Worm (Caenorhabditis elegans) whole organism, L4 larva: ENCODE data around the gene D1046.2.

ENCODE experiments used
- D1046.2 ChIP-seq: fragments of 200-800 bp; sonication (Bioruptor generic); IDR thresholded peaks from 2 replicates; pipeline ENCODE4 v1.3.6; 2022; ENCODE audit warnings: missing genetic modification characterization, missing compliant biosample characterization
- F26F4.8 ChIP-seq: fragments of 200-800 bp; sonication (Bioruptor generic); conservative IDR thresholded peaks from 2 replicates; pipeline ENCODE4 v1.3.6; 2022; ENCODE audit warnings: missing genetic modification characterization, missing compliant biosample characterization
- F37D6.2 ChIP-seq: sonication (generic microtip); optimal IDR thresholded peaks from 2 replicates; lab custom pipeline; 2016; ENCODE audit warnings: mild to moderate bottlenecking, missing genetic modification characterization, missing compliant biosample characterization
- F49E8.2 ChIP-seq: sonication (generic microtip); optimal IDR thresholded peaks from 2 replicates; lab custom pipeline; 2016; ENCODE audit warnings: missing compliant biosample characterization, mild to moderate bottlenecking, missing genetic modification characterization, borderline replicate concordance
- T20F7.1 ChIP-seq: fragments of 200-800 bp; sonication (Bioruptor generic); optimal IDR thresholded peaks from 2 replicates; lab custom pipeline; 2018; ENCODE audit warnings: mild to moderate bottlenecking, missing genetic modification characterization, missing compliant biosample characterization
- Y48G9A.11 ChIP-seq: fragments of 200-800 bp; sonication (Bioruptor generic); IDR thresholded peaks from 2 replicates; pipeline ENCODE4 v1.3.6; 2022; ENCODE audit warnings: missing genetic modification reagents, missing genetic modification characterization, missing compliant biosample characterization
- ZK337.2 ChIP-seq: fragments of 200-800 bp; sonication (Bioruptor generic); IDR thresholded peaks from 2 replicates; pipeline ENCODE4 v1.3.6; 2022; ENCODE audit warnings: missing genetic modification reagents, missing genetic modification characterization, missing compliant biosample characterization
- aha-1 ChIP-seq: fragments of 150-350 bp; peaks from one replicate; lab custom pipeline; 2014; ENCODE audit warnings: missing biosample characterization, missing genetic modification characterization
- ama-1 ChIP-seq: fragments of 150-350 bp; optimal IDR thresholded peaks from 2 replicates; lab custom pipeline; 2014; ENCODE audit warnings: inconsistent platforms, mixed read lengths
- ceh-28 ChIP-seq: fragments of 150-350 bp; optimal IDR thresholded peaks from 2 replicates; lab custom pipeline; 2014; ENCODE audit warnings: missing biosample characterization, missing genetic modification reagents, missing genetic modification characterization
- ceh-32 ChIP-seq: sonication (generic microtip); optimal IDR thresholded peaks from 2 replicates; lab custom pipeline; 2016; ENCODE audit warnings: mild to moderate bottlenecking, missing genetic modification characterization, missing compliant biosample characterization; ENCODE audit not compliant: poor library complexity
- ceh-62 ChIP-seq: sonication (generic microtip); optimal IDR thresholded peaks from 2 replicates; lab custom pipeline; 2017; ENCODE audit warnings: missing biosample characterization, missing genetic modification characterization
- ceh-82 ChIP-seq: sonication (generic microtip); optimal IDR thresholded peaks from 2 replicates; lab custom pipeline; 2017; ENCODE audit warnings: missing biosample characterization, missing genetic modification characterization
- ces-1 ChIP-seq: fragments of 150-350 bp; sonication (generic microtip); optimal IDR thresholded peaks from 4 replicates; lab custom pipeline; 2014; ENCODE audit warnings: missing biosample characterization, missing genetic modification reagents, missing genetic modification characterization
- ctbp-1 ChIP-seq: fragments of 200-800 bp; sonication (Bioruptor generic); IDR thresholded peaks from 2 replicates; pipeline ENCODE4 v1.3.6; 2022; ENCODE audit warnings: missing genetic modification reagents, missing genetic modification characterization, missing compliant biosample characterization
- daf-16 ChIP-seq, 3 experiments: sonication (generic microtip); optimal IDR thresholded peaks; 2 replicates each; lab custom pipeline; 2016 to 2017; ENCODE audit warnings: missing genetic modification characterization in 3 of 3, missing genetic modification reagents in 3 of 3, mild to moderate bottlenecking in 2 of 3, missing compliant biosample characterization in 2 of 3, missing biosample characterization in 1 of 3, moderate library complexity in 1 of 3
- daf-19 ChIP-seq: fragments of 200-800 bp; sonication (Bioruptor generic); conservative IDR thresholded peaks from 2 replicates; pipeline ENCODE4 v1.3.6; 2022; ENCODE audit warnings: missing genetic modification characterization, missing compliant biosample characterization
- daf-8 ChIP-seq: fragments of 200-800 bp; sonication (Bioruptor generic); IDR thresholded peaks from 2 replicates; pipeline ENCODE4 v1.3.6; 2022; ENCODE audit warnings: missing genetic modification characterization, missing compliant biosample characterization
- dmd-8 ChIP-seq: fragments of 200-800 bp; sonication (Bioruptor generic); IDR thresholded peaks from 2 replicates; pipeline ENCODE4 v1.3.6; 2022; ENCODE audit warnings: missing genetic modification characterization, missing compliant biosample characterization
- duxl-1 ChIP-seq: sonication (generic microtip); optimal IDR thresholded peaks from 2 replicates; lab custom pipeline; 2016; ENCODE audit warnings: mild to moderate bottlenecking, missing genetic modification characterization, moderate library complexity, missing compliant biosample characterization; ENCODE audit not compliant: poor library complexity
- egl-43 ChIP-seq: fragments of 200-800 bp; sonication (Bioruptor generic); IDR thresholded peaks from 2 replicates; pipeline ENCODE4 v1.3.6; 2022; ENCODE audit warnings: missing genetic modification reagents, missing genetic modification characterization, missing compliant biosample characterization
- fos-1 ChIP-seq: fragments of 150-350 bp; optimal IDR thresholded peaks from 2 replicates; lab custom pipeline; 2014; ENCODE audit warnings: missing biosample characterization, missing genetic modification characterization
- hlh-11 ChIP-seq: fragments of 200-800 bp; sonication (Bioruptor generic); optimal IDR thresholded peaks from 2 replicates; lab custom pipeline; 2018; ENCODE audit warnings: mild to moderate bottlenecking, missing genetic modification characterization, missing compliant biosample characterization
- jun-1 ChIP-seq: fragments of 150-350 bp; optimal IDR thresholded peaks from 2 replicates; lab custom pipeline; 2014; ENCODE audit warnings: missing biosample characterization, missing genetic modification reagents, missing genetic modification characterization
- lin-1 ChIP-seq: fragments of 200-800 bp; sonication (Bioruptor generic); IDR thresholded peaks from 2 replicates; pipeline ENCODE4 v1.3.6; 2022; ENCODE audit warnings: missing genetic modification reagents, missing genetic modification characterization, missing compliant biosample characterization
- lin-13 ChIP-seq: fragments of 150-350 bp; optimal IDR thresholded peaks from 2 replicates; lab custom pipeline; 2014; ENCODE audit warnings: missing biosample characterization, missing genetic modification reagents, missing genetic modification characterization
- mdl-1 ChIP-seq, 2 experiments: fragments of 150-350 bp in 1 of 2; sonication (generic microtip) in 1 of 2; optimal IDR thresholded peaks; 2 replicates each; lab custom pipeline; 2014 to 2017; ENCODE audit warnings: missing biosample characterization in 2 of 2, missing genetic modification characterization in 2 of 2
- mep-1 ChIP-seq: fragments of 150-350 bp; sonication (generic microtip); optimal IDR thresholded peaks from 3 replicates; lab custom pipeline; 2014; ENCODE audit warnings: missing biosample characterization, missing genetic modification characterization
- mes-2 ChIP-seq: sonication (generic microtip); optimal IDR thresholded peaks from 2 replicates; lab custom pipeline; 2016; ENCODE audit warnings: missing genotype, mild to moderate bottlenecking, missing genetic modification characterization, missing compliant biosample characterization; ENCODE audit not compliant: poor library complexity, severe bottlenecking
- mxl-3 ChIP-seq: fragments of 200-800 bp; sonication (Bioruptor generic); optimal IDR thresholded peaks from 2 replicates; lab custom pipeline; 2018; ENCODE audit warnings: mild to moderate bottlenecking, missing genetic modification characterization, missing compliant biosample characterization
- nhr-10 ChIP-seq: fragments of 150-350 bp; optimal IDR thresholded peaks from 2 replicates; lab custom pipeline; 2014; ENCODE audit warnings: missing biosample characterization, missing genetic modification characterization
- nhr-111 ChIP-seq: fragments of 200-800 bp; sonication (Bioruptor generic); optimal IDR thresholded peaks from 2 replicates; lab custom pipeline; 2018; ENCODE audit warnings: mild to moderate bottlenecking, missing genetic modification characterization, missing compliant biosample characterization
- nhr-237 ChIP-seq: sonication (generic microtip); optimal IDR thresholded peaks from 2 replicates; lab custom pipeline; 2017; ENCODE audit warnings: missing biosample characterization, missing genetic modification characterization
- nhr-25 ChIP-seq: sonication (generic microtip); optimal IDR thresholded peaks from 2 replicates; lab custom pipeline; 2017; ENCODE audit warnings: missing genetic modification characterization, mild to moderate bottlenecking, missing compliant biosample characterization, antibody characterized with exemption, moderate library complexity, borderline replicate concordance; ENCODE audit not compliant: insufficient read depth
- nhr-28 ChIP-seq: fragments of 150-350 bp; optimal IDR thresholded peaks from 2 replicates; lab custom pipeline; 2014; ENCODE audit warnings: missing biosample characterization, missing genetic modification characterization
- nhr-41 ChIP-seq: fragments of 200-800 bp; sonication (Bioruptor generic); IDR thresholded peaks from 2 replicates; pipeline ENCODE4 v1.3.6; 2022; ENCODE audit warnings: missing genetic modification reagents, missing genetic modification characterization, missing compliant biosample characterization
- nhr-76 ChIP-seq: fragments of 150-350 bp; optimal IDR thresholded peaks from 2 replicates; lab custom pipeline; 2014; ENCODE audit warnings: missing biosample characterization, missing genetic modification characterization
- nhr-77 ChIP-seq: fragments of 150-350 bp; optimal IDR thresholded peaks from 2 replicates; lab custom pipeline; 2014; ENCODE audit warnings: missing biosample characterization, missing genetic modification characterization
- pha-4 ChIP-seq, 2 experiments: fragments of 150-350 bp in 1 of 2; fragments of 200-800 bp in 1 of 2; sonication (Bioruptor generic) in 1 of 2; IDR thresholded peaks in 1 of 2; optimal IDR thresholded peaks in 1 of 2; 2 replicates each; pipeline versions ENCODE4 v1.3.6 to Lab custom; 2014 to 2022; ENCODE audit warnings: missing genetic modification characterization in 2 of 2, missing genetic modification reagents in 2 of 2, missing biosample characterization in 1 of 2, missing compliant biosample characterization in 1 of 2
- saeg-2 ChIP-seq: fragments of 200-800 bp; sonication (Bioruptor generic); IDR thresholded peaks from 2 replicates; pipeline ENCODE4 v1.3.6; 2022; ENCODE audit warnings: missing genetic modification reagents, missing genetic modification characterization, missing compliant biosample characterization
- sdz-12 ChIP-seq: fragments of 200-800 bp; sonication (Bioruptor generic); optimal IDR thresholded peaks from 2 replicates; lab custom pipeline; 2018; ENCODE audit warnings: mild to moderate bottlenecking, missing genetic modification characterization, missing compliant biosample characterization
- set-16 ChIP-seq: fragments of 200-800 bp; sonication (Bioruptor generic); IDR thresholded peaks from 2 replicates; pipeline ENCODE4 v1.3.6; 2022; ENCODE audit warnings: missing genetic modification reagents, missing genetic modification characterization, missing compliant biosample characterization
- tra-1 ChIP-seq: fragments of 200-800 bp; sonication (Bioruptor generic); IDR thresholded peaks from 2 replicates; pipeline ENCODE4 v1.3.6; 2022; ENCODE audit warnings: missing genetic modification reagents, missing genetic modification characterization, missing compliant biosample characterization
- unc-62 ChIP-seq, 3 experiments: fragments of 150-350 bp in 1 of 3; sonication (generic microtip); optimal IDR thresholded peaks in 2 of 3; peaks in 1 of 3; 1 replicate in 1 of 3; 2 replicates in 2 of 3; lab custom pipeline; 2014 to 2017; ENCODE audit warnings: missing biosample characterization in 3 of 3, missing genetic modification characterization in 3 of 3, missing genetic modification reagents in 3 of 3, missing genotype in 1 of 3
- vab-7 ChIP-seq: fragments of 200-800 bp; sonication (Bioruptor generic); IDR thresholded peaks from 2 replicates; pipeline ENCODE4 v1.3.6; 2022; ENCODE audit warnings: missing genetic modification reagents, missing genetic modification characterization, missing compliant biosample characterization
- zag-1 ChIP-seq: fragments of 150-350 bp; optimal IDR thresholded peaks from 2 replicates; lab custom pipeline; 2014; ENCODE audit warnings: missing biosample characterization, missing genetic modification characterization
- zfp-3 ChIP-seq: fragments of 200-800 bp; sonication (Bioruptor generic); conservative IDR thresholded peaks from 2 replicates; pipeline ENCODE4 v1.3.6; 2022; ENCODE audit warnings: missing genetic modification reagents, missing genetic modification characterization, missing compliant biosample characterization
- zip-11 ChIP-seq: fragments of 200-800 bp; sonication (Bioruptor generic); IDR thresholded peaks from 2 replicates; pipeline ENCODE4 v1.3.6; 2022; ENCODE audit warnings: missing genetic modification characterization, missing compliant biosample characterization
- ztf-11 ChIP-seq: fragments of 150-350 bp; optimal IDR thresholded peaks from 2 replicates; lab custom pipeline; 2014; ENCODE audit warnings: missing biosample characterization, missing genetic modification characterization

The D1046.2 gene

DNA sequence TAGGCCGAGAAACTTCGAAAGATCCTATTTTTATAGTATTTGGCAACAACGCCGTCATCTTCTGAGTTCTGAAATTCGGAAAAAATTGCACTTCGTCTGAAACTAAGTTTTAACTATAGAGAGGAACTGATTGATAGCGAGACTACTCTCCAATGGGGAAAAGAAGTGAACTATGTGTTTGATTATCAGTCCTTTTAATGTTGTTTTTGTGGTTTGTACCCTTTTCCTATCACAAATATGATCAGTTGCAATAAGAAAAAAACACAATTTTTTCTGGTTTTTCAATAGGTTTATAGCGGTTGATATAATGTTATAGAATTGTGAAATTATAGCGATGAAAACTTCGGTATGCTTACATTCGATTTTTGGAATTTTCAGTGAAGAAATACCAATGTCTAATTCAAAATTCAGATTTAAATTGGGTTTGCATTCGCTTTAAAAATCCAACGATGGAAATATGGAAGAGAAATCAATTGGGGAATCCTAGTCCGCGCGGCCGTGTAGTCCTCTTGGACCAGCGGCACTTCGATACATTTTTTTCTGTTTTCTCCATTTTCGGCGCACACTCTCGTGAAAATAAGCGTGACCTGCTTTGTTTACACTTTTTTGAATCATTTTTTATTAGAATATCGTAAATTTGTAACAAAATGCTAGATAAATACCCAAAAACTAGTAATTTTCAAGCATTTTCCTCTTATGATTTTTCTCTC is 47.5 kb upstream of the D1046.2 start, which contains the start of gene C53B4.3 (continued):
- TF ChIP-seq daf-8 (GFP tag; lab: Robert Waterston, UW) (no peak), nhr-237 (no peak), T20F7.1 (peak; percentile 56), jun-1 (tag; lab: Kevin White, UChicago) (no peak), nhr-41 (GFP tag; lab: Robert Waterston, UW) (no peak), set-16 (no peak), dmd-8 (GFP tag; lab: Robert Waterston, UW) (no peak), nhr-10 (tag; lab: Kevin White, UChicago) (no peak), mdl-1 (tag; optimal IDR thresholded peaks at IDR 0.05; lab: Kevin White, UChicago) (peak in 1 of 2 experiments; percentile 32), aha-1 (peak; percentile 87), tra-1 (GFP tag; lab: Robert Waterston, UW) (no peak), ceh-28 (no peak), F37D6.2 (tag; lab: Kevin White, UChicago) (no peak), mes-2 (tag; lab: Kevin White, UChicago) (peak; percentile 98), mxl-3 (GFP tag; lab: Kevin White, UChicago) (peak; percentile 14), ceh-62 (tag; lab: Kevin White, UChicago) (no peak), mep-1 (tag; lab: Kevin White, UChicago) (peak; percentile 49), zfp-3 (GFP tag; lab: Robert Waterston, UW) (no peak), pha-4 (GFP tag; IDR thresholded peaks at IDR 0.05; lab: Robert Waterston, UW) (no peak), pha-4 (tag; optimal IDR thresholded peaks at IDR 0.05; lab: Kevin White, UChicago) (peak; percentile 48), ceh-82 (no peak), ZK337.2 (peak; percentile 90), unc-62 (GFP tag; optimal IDR thresholded peaks at IDR 0.05 in 1 of 2; lab: Kevin White, UChicago) (no peak), unc-62 (tag; optimal IDR thresholded peaks at IDR 0.05; lab: Kevin White, UChicago) (no peak), ztf-11 (tag; lab: Kevin White, UChicago) (no peak), lin-1 (GFP tag; lab: Robert Waterston, UW) (no peak), F49E8.2 (tag; lab: Kevin White, UChicago) (peak; percentile 46), ceh-32 (no peak), ama-1 (lab: Kevin White, UChicago) (no peak), hlh-11 (tag; lab: Kevin White, UChicago) (peak; percentile 44), daf-16 (GFP tag; optimal IDR thresholded peaks at IDR 0.05; lab: Kevin White, UChicago) (no peak), daf-16 (tag; optimal IDR thresholded peaks at IDR 0.05; lab: Kevin White, UChicago) (peak; percentile 42), nhr-111 (GFP tag; lab: Kevin White, UChicago) (no peak), zip-11 (GFP tag; lab: Robert Waterston, UW) (no peak), Y48G9A.11 (GFP tag; lab: Robert Waterston, UW) (peak; percentile 78), nhr-76 (tag; lab: Kevin White, UChicago) (no peak), saeg-2 (GFP tag; lab: Robert Waterston, UW) (no peak), vab-7 (GFP tag; lab: Robert Waterston, UW) (no peak), sdz-12 (GFP tag; lab: Kevin White, UChicago) (no peak), egl-43 (GFP tag; lab: Robert Waterston, UW) (no peak), D1046.2 (no peak), nhr-28 (tag; lab: Kevin White, UChicago) (peak; percentile 75), lin-13 (GFP tag; lab: Kevin White, UChicago) (no peak), F26F4.8 (GFP tag; lab: Robert Waterston, UW) (no peak), zag-1 (no peak), nhr-25 (tag; lab: Kevin White, UChicago) (peak; percentile 64), ctbp-1 (GFP tag; lab: Robert Waterston, UW) (0 out of 2 replicates have a peak, but pooled peaks have one; percentile 38), daf-19 (GFP tag; lab: Robert Waterston, UW) (no peak), fos-1 (no peak), nhr-77 (tag; lab: Kevin White, UChicago) (no peak), ces-1 (GFP tag; lab: Kevin White, UChicago) (no peak), duxl-1 (tag; lab: Kevin White, UChicago) (peak; percentile 57)
